Fruit fly (Drosophila melanogaster) whole organism, embryonic: ENCODE results near the gene mthl2.

Experiments used
- Bgb ChIP-seq: fragments of 200-800 bp; sonication (Bioruptor generic); IDR thresholded peaks from 2 replicates; pipeline ENCODE4 v1.3.6; 2022; ENCODE audit warnings: missing biosample characterization, missing genetic modification characterization; ENCODE audit not compliant: partially characterized antibody
- CG10321 ChIP-seq: fragments of 200-800 bp; sonication (Bioruptor generic); IDR thresholded peaks from 2 replicates; pipeline ENCODE4 v1.3.6; 2022; ENCODE audit warnings: missing biosample characterization, missing genetic modification characterization
- CG10654 ChIP-seq: fragments of 200-800 bp; sonication (Bioruptor generic); optimal IDR thresholded peaks from 2 replicates; lab custom pipeline; 2016; ENCODE audit warnings: missing biosample characterization, missing genetic modification characterization
- CG11093 ChIP-seq: fragments of 200-800 bp; sonication (Bioruptor generic); IDR thresholded peaks from 3 replicates; pipeline ENCODE4 v1.3.6; 2022; ENCODE audit warnings: missing biosample characterization, missing genetic modification characterization
- CG11398 ChIP-seq: fragments of 200-800 bp; sonication (Bioruptor generic); optimal IDR thresholded peaks from 2 replicates; lab custom pipeline; 2016; ENCODE audit warnings: missing biosample characterization, missing genetic modification characterization
- CG12744 ChIP-seq: fragments of 200-800 bp; sonication (Bioruptor generic); optimal IDR thresholded peaks from 2 replicates; lab custom pipeline; 2016; ENCODE audit warnings: missing biosample characterization, missing genetic modification characterization
- CG12942 ChIP-seq: fragments of 200-800 bp; sonication (Bioruptor generic); optimal IDR thresholded peaks from 3 replicates; lab custom pipeline; 2016; ENCODE audit warnings: missing biosample characterization, missing genetic modification characterization
- CG13624 ChIP-seq: fragments of 200-800 bp; sonication (Bioruptor generic); optimal IDR thresholded peaks from 2 replicates; lab custom pipeline; 2016; ENCODE audit warnings: missing biosample characterization, missing genetic modification characterization
- CG14860 ChIP-seq: fragments of 200-800 bp; sonication (Bioruptor generic); IDR thresholded peaks from 3 replicates; pipeline ENCODE4 v1.3.6; 2022; ENCODE audit warnings: missing biosample characterization, missing genetic modification characterization; ENCODE audit not compliant: partially characterized antibody
- CG14965 ChIP-seq: fragments of 200-800 bp; sonication (Bioruptor generic); optimal IDR thresholded peaks from 2 replicates; lab custom pipeline; 2016; ENCODE audit warnings: missing biosample characterization, missing genetic modification characterization, borderline replicate concordance
- CG1529 ChIP-seq: fragments of 200-800 bp; sonication (Bioruptor generic); optimal IDR thresholded peaks from 3 replicates; lab custom pipeline; 2018; ENCODE audit warnings: missing biosample characterization, missing genetic modification characterization
- CG17328 ChIP-seq: fragments of 200-800 bp; sonication (Bioruptor generic); IDR thresholded peaks from 2 replicates; pipeline ENCODE4 v1.3.6; 2022; ENCODE audit warnings: missing biosample characterization, missing genetic modification characterization
- CG17361 ChIP-seq: fragments of 200-800 bp; sonication (Bioruptor generic); IDR thresholded peaks from 3 replicates; pipeline ENCODE4 v1.3.6; 2022; ENCODE audit warnings: missing biosample characterization, missing genetic modification characterization
- CG17802 ChIP-seq: fragments of 200-800 bp; sonication (Bioruptor generic); optimal IDR thresholded peaks from 2 replicates; lab custom pipeline; 2018; ENCODE audit warnings: missing biosample characterization, mild to moderate bottlenecking, missing genetic modification characterization, moderate library complexity
- CG18619 ChIP-seq: fragments of 200-800 bp; sonication (Bioruptor generic); optimal IDR thresholded peaks from 3 replicates; lab custom pipeline; 2017; ENCODE audit warnings: missing biosample characterization, mild to moderate bottlenecking, missing genetic modification characterization
- CG2199 ChIP-seq: fragments of 200-800 bp; sonication (Bioruptor generic); IDR thresholded peaks from 3 replicates; pipeline ENCODE4 v1.3.6; 2022; ENCODE audit warnings: missing biosample characterization, missing genetic modification characterization
- CG2678 ChIP-seq: fragments of 200-800 bp; sonication (Bioruptor generic); optimal IDR thresholded peaks from 3 replicates; lab custom pipeline; 2019; ENCODE audit warnings: missing biosample characterization, mild to moderate bottlenecking, missing genetic modification characterization, moderate library complexity
- CG2712 ChIP-seq: fragments of 200-800 bp; optimal IDR thresholded peaks from 3 replicates; lab custom pipeline; 2019; ENCODE audit warnings: missing biosample characterization, mild to moderate bottlenecking, missing genetic modification characterization, moderate library complexity
- CG2889 ChIP-seq: fragments of 200-800 bp; sonication (Bioruptor generic); IDR thresholded peaks from 3 replicates; pipeline ENCODE4 v1.3.6; 2022; ENCODE audit warnings: missing biosample characterization, missing genetic modification characterization
- CG34422 ChIP-seq: fragments of 200-800 bp; sonication (Bioruptor generic); IDR thresholded peaks from 3 replicates; pipeline ENCODE4 v1.3.6; 2022; ENCODE audit warnings: missing biosample characterization, missing genetic modification characterization
- CG3726 ChIP-seq: fragments of 200-800 bp; sonication (Bioruptor generic); IDR thresholded peaks from 3 replicates; pipeline ENCODE4, ENCODE4 v1.3.6; 2022; ENCODE audit warnings: missing biosample characterization, missing genetic modification characterization
- CG5953 ChIP-seq: fragments of 200-800 bp; sonication (Bioruptor generic); IDR thresholded peaks from 2 replicates; pipeline ENCODE4 v1.3.6; 2022; ENCODE audit warnings: missing biosample characterization, missing genetic modification characterization
- CG6654 ChIP-seq: fragments of 200-800 bp; sonication (Bioruptor generic); optimal IDR thresholded peaks from 2 replicates; lab custom pipeline; 2017; ENCODE audit warnings: missing biosample characterization, mild to moderate bottlenecking, missing genetic modification characterization
- CG6765 ChIP-seq: fragments of 200-800 bp; sonication (Bioruptor generic); optimal IDR thresholded peaks from 3 replicates; lab custom pipeline; 2017; ENCODE audit warnings: missing biosample characterization, mild to moderate bottlenecking, missing genetic modification characterization
- CG8359 ChIP-seq: fragments of 200-800 bp; sonication (Bioruptor generic); optimal IDR thresholded peaks from 2 replicates; lab custom pipeline; 2017; ENCODE audit warnings: missing biosample characterization, mild to moderate bottlenecking, missing genetic modification characterization, borderline replicate concordance
- CoRest ChIP-seq: fragments of 200-800 bp; sonication (Bioruptor generic); optimal IDR thresholded peaks from 3 replicates; lab custom pipeline; 2018; ENCODE audit warnings: missing biosample characterization, mild to moderate bottlenecking, missing genetic modification characterization, moderate library complexity
- Drgx ChIP-seq: fragments of 200-800 bp; sonication (Bioruptor generic); IDR thresholded peaks from 2 replicates; pipeline ENCODE4 v1.3.6; 2022; ENCODE audit warnings: missing biosample characterization, missing genetic modification characterization
- E2f1 ChIP-seq: fragments of 200-800 bp; sonication (Bioruptor generic); IDR thresholded peaks from 2 replicates; pipeline ENCODE4 v1.3.6; 2022; ENCODE audit warnings: missing biosample characterization, missing genetic modification characterization
- Med ChIP-seq: fragments of 200-800 bp; sonication (Bioruptor generic); peaks from one replicate; lab custom pipeline; 2016; ENCODE audit warnings: missing biosample characterization, missing genetic modification characterization, mild to moderate bottlenecking, inconsistent platforms, moderate library complexity
- NC2α ChIP-seq: fragments of 200-800 bp; sonication (Bioruptor generic); optimal IDR thresholded peaks from 2 replicates; lab custom pipeline; 2016; ENCODE audit warnings: missing biosample characterization, missing genetic modification characterization
- Scr ChIP-seq: fragments of 200-800 bp; sonication (Bioruptor generic); IDR thresholded peaks from 2 replicates; pipeline ENCODE4 v1.3.6; 2022; ENCODE audit warnings: missing biosample characterization, missing genetic modification characterization; ENCODE audit not compliant: partially characterized antibody
- TFAM ChIP-seq: fragments of 200-800 bp; sonication (Bioruptor generic); optimal IDR thresholded peaks from 2 replicates; lab custom pipeline; 2017; ENCODE audit warnings: missing biosample characterization, missing genetic modification characterization, inconsistent platforms
- Vsx1 ChIP-seq: fragments of 200-800 bp; sonication (Bioruptor generic); optimal IDR thresholded peaks from 2 replicates; lab custom pipeline; 2017; ENCODE audit warnings: missing biosample characterization, mild to moderate bottlenecking, missing genetic modification characterization, missing genetic modification reagents
- Xrp1 ChIP-seq: fragments of 200-800 bp; sonication (Bioruptor generic); IDR thresholded peaks from 2 replicates; pipeline ENCODE4 v1.3.6; 2022; ENCODE audit warnings: missing biosample characterization, missing genetic modification characterization
- YL-1 ChIP-seq: fragments of 200-800 bp; sonication (Bioruptor generic); optimal IDR thresholded peaks from 3 replicates; lab custom pipeline; 2017; ENCODE audit warnings: missing biosample characterization, mild to moderate bottlenecking, missing genetic modification characterization
- ac ChIP-seq: fragments of 200-800 bp; sonication (Bioruptor generic); optimal IDR thresholded peaks from 3 replicates; lab custom pipeline; 2017; ENCODE audit warnings: missing biosample characterization, mild to moderate bottlenecking, missing genetic modification characterization
- cas ChIP-seq: fragments of 200-800 bp; sonication (Bioruptor generic); IDR thresholded peaks from 2 replicates; pipeline ENCODE4 v1.3.6; 2022; ENCODE audit warnings: missing biosample characterization, missing genetic modification characterization
- crol ChIP-seq: fragments of 200-800 bp; sonication (Bioruptor generic); IDR thresholded peaks from 2 replicates; pipeline ENCODE4 v1.3.6; 2022; ENCODE audit warnings: missing biosample characterization, missing genetic modification characterization
- dmrt11E ChIP-seq: fragments of 200-800 bp; sonication (Bioruptor generic); optimal IDR thresholded peaks from 3 replicates; lab custom pipeline; 2018; ENCODE audit warnings: missing biosample characterization, mild to moderate bottlenecking, missing genetic modification characterization, moderate library complexity
- fd96Cb ChIP-seq: fragments of 200-800 bp; sonication (Bioruptor generic); optimal IDR thresholded peaks from 2 replicates; lab custom pipeline; 2018; ENCODE audit warnings: missing biosample characterization, mild to moderate bottlenecking, missing genetic modification characterization, moderate library complexity
- gcm2 ChIP-seq: fragments of 200-800 bp; sonication (Bioruptor generic); optimal IDR thresholded peaks from 2 replicates; lab custom pipeline; 2016; ENCODE audit warnings: missing biosample characterization, missing genetic modification characterization
- gfzf ChIP-seq: fragments of 200-800 bp; sonication (Bioruptor generic); optimal IDR thresholded peaks from 2 replicates; lab custom pipeline; 2016; ENCODE audit warnings: missing biosample characterization, mild to moderate bottlenecking, missing genetic modification characterization, moderate library complexity
- gsb ChIP-seq: fragments of 200-800 bp; sonication (Bioruptor generic); IDR thresholded peaks from 2 replicates; pipeline ENCODE4 v1.3.6; 2022; ENCODE audit warnings: missing biosample characterization, missing genetic modification characterization
- gt ChIP-seq: fragments of 200-800 bp; sonication (Bioruptor generic); IDR thresholded peaks from 2 replicates; pipeline ENCODE4 v1.3.6; 2022; ENCODE audit warnings: missing biosample characterization, missing genetic modification characterization
- nmo ChIP-seq: fragments of 200-800 bp; sonication (Bioruptor generic); optimal IDR thresholded peaks from 2 replicates; lab custom pipeline; 2018; ENCODE audit warnings: missing biosample characterization, mild to moderate bottlenecking, missing genetic modification characterization, moderate library complexity
- pb ChIP-seq: fragments of 200-800 bp; sonication (Bioruptor generic); optimal IDR thresholded peaks from 3 replicates; lab custom pipeline; 2016; ENCODE audit warnings: missing biosample characterization, missing genetic modification characterization
- run ChIP-seq: fragments of 200-800 bp; sonication (Bioruptor generic); optimal IDR thresholded peaks from 3 replicates; lab custom pipeline; 2018; ENCODE audit warnings: missing biosample characterization, mild to moderate bottlenecking, missing genetic modification characterization
- ssp ChIP-seq: fragments of 200-800 bp; sonication (Bioruptor generic); IDR thresholded peaks from 2 replicates; pipeline ENCODE4 v1.3.6; 2022; ENCODE audit warnings: missing biosample characterization, missing genetic modification characterization
- sug ChIP-seq: fragments of 200-800 bp; optimal IDR thresholded peaks from 2 replicates; lab custom pipeline; 2019; ENCODE audit warnings: missing biosample characterization, mild to moderate bottlenecking, missing genetic modification characterization, moderate library complexity
- trem ChIP-seq: fragments of 200-800 bp; optimal IDR thresholded peaks from 3 replicates; lab custom pipeline; 2019; ENCODE audit warnings: missing biosample characterization, mild to moderate bottlenecking, missing genetic modification characterization, moderate library complexity
- unc-4 ChIP-seq: fragments of 200-800 bp; sonication (Bioruptor generic); IDR thresholded peaks from 2 replicates; pipeline ENCODE4 v1.3.6; 2022; ENCODE audit warnings: missing biosample characterization, missing genetic modification characterization; ENCODE audit not compliant: partially characterized antibody

The mthl2 gene

DNA sequence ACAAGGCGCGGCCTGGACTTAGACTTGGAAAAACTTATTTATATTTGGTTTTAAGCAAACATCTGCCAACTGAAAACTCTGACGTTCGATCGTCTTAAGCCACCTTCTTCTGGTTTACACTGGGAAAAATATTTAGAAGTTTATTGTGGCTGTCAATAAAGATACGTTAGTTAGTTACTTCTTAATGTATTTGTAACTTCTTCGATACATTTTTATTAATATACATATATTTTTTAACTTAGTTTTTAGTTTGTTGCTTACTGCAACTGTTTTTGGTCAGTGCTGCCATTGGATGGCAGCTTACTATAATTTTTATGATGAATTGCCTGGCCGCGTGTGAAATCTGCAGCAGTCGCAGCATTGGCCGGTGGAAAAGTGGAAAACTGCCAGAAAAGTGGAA lies 4.9 kb downstream of the mthl2 start:
- no peak for TF ChIP-seq CG12744
- TF ChIP-seq unc-4 = no peak
- peak; percentile 5 for TF ChIP-seq trem (tag; lab: Kevin White, UChicago)
- TF ChIP-seq CG17802 (tag; lab: Kevin White, UChicago) = no peak
- no peak for TF ChIP-seq CG11398 (GFP tag; lab: Kevin White, UChicago)
- no peak for TF ChIP-seq TFAM (GFP tag; lab: Kevin White, UChicago)
- TF ChIP-seq Drgx (GFP tag; lab: Robert Waterston, UW) = 0 out of 2 replicates have a peak, but pooled peaks have one; percentile 20
- TF ChIP-seq E2f1 (GFP tag; lab: Robert Waterston, UW) = peak; percentile 40; the same call in 1 of the 2 replicates
- no peak for TF ChIP-seq sug
- no peak for TF ChIP-seq YL-1 (GFP tag; lab: Kevin White, UChicago)
- no peak for TF ChIP-seq gsb (GFP tag; lab: Robert Waterston, UW)
- TF ChIP-seq crol (GFP tag; lab: Robert Waterston, UW) = no peak
- no peak for TF ChIP-seq gcm2 (GFP tag; lab: Kevin White, UChicago)
- peak; percentile 58; the same call in 1 of the 2 replicates for TF ChIP-seq Xrp1 (GFP tag; lab: Robert Waterston, UW)
- TF ChIP-seq CG14860 (GFP tag; lab: Robert Waterston, UW) = no peak
- TF ChIP-seq CG17361 (GFP tag; lab: Robert Waterston, UW) = 0 out of 3 replicates have a peak, but pooled peaks have one; percentile 11
- TF ChIP-seq dmrt11E = peak; percentile 16
- no peak for TF ChIP-seq CG14965 (GFP tag; lab: Kevin White, UChicago)
- TF ChIP-seq Bgb (GFP tag; lab: Robert Waterston, UW) = no peak
- no peak for TF ChIP-seq pb (GFP tag; lab: Kevin White, UChicago)
- TF ChIP-seq CG1529 (GFP tag; lab: Kevin White, UChicago) = no peak
- no peak for TF ChIP-seq CG18619 (GFP tag; lab: Kevin White, UChicago)
- TF ChIP-seq Vsx1 (GFP tag; lab: Kevin White, UChicago) = no peak
- peak; percentile 31 for TF ChIP-seq CG2678 (tag; lab: Kevin White, UChicago)
- peak; percentile 6 for TF ChIP-seq fd96Cb (tag; lab: Kevin White, UChicago)
- no peak for TF ChIP-seq NC2α (GFP tag; lab: Kevin White, UChicago)
- TF ChIP-seq gfzf (GFP tag; lab: Kevin White, UChicago) = no peak
- TF ChIP-seq CG2889 (GFP tag; lab: Robert Waterston, UW) = 0 out of 3 replicates have a peak, but pooled peaks have one; percentile 15
- TF ChIP-seq run = no peak
- no peak for TF ChIP-seq CG6765
- TF ChIP-seq Scr (GFP tag; lab: Robert Waterston, UW) = no peak
- peak; percentile 41; the same call in 1 of the 2 replicates for TF ChIP-seq CG17328
- no peak for TF ChIP-seq CG2199 (GFP tag; lab: Robert Waterston, UW)
- no peak for TF ChIP-seq CG8359 (GFP tag; lab: Kevin White, UChicago)
- 0 out of 2 replicates have a peak, but pooled peaks have one; percentile 10 for TF ChIP-seq ssp (GFP tag; lab: Robert Waterston, UW)
- TF ChIP-seq cas (GFP tag; lab: Robert Waterston, UW) = no peak
- TF ChIP-seq gt = no peak
- TF ChIP-seq CG34422 (GFP tag; lab: Robert Waterston, UW) = 0 out of 3 replicates have a peak, but pooled peaks have one; percentile 22
- TF ChIP-seq CG10321 (GFP tag; lab: Robert Waterston, UW) = no peak
- no peak for TF ChIP-seq CG11093 (GFP tag; lab: Robert Waterston, UW)
- TF ChIP-seq CG13624 = no peak
- no peak for TF ChIP-seq CG6654 (GFP tag; lab: Kevin White, UChicago)
- no peak for TF ChIP-seq CG12942
- TF ChIP-seq CG10654 = no peak
- TF ChIP-seq CG2712 (tag; lab: Kevin White, UChicago) = peak; percentile 56
- TF ChIP-seq CG3726 (GFP tag; lab: Robert Waterston, UW) = no peak
- TF ChIP-seq nmo (GFP tag; lab: Kevin White, UChicago) = peak; percentile 35
- TF ChIP-seq CoRest (tag; lab: Kevin White, UChicago) = peak; percentile 8
- TF ChIP-seq ac (GFP tag; lab: Kevin White, UChicago) = no peak
- TF ChIP-seq Med = no peak
- TF ChIP-seq CG5953 (GFP tag; lab: Robert Waterston, UW) = no peak
